Fruit fly (Drosophila melanogaster) whole organism, embryonic: ENCODE data around the gene CG33160.

Experiments used
- Adf1 ChIP-seq: fragments of 200-800 bp; sonication (Bioruptor generic); IDR thresholded peaks from 2 replicates; pipeline ENCODE4 v1.3.6; 2022; ENCODE audit warnings: missing biosample characterization, missing genetic modification characterization
- C15 ChIP-seq: fragments of 200-800 bp; sonication (Bioruptor generic); IDR thresholded peaks from 3 replicates; pipeline ENCODE4 v1.3.6; 2022; ENCODE audit warnings: missing biosample characterization, missing genetic modification characterization
- CG10321 ChIP-seq: fragments of 200-800 bp; sonication (Bioruptor generic); IDR thresholded peaks from 2 replicates; pipeline ENCODE4 v1.3.6; 2022; ENCODE audit warnings: missing biosample characterization, missing genetic modification characterization
- CG12155 ChIP-seq: fragments of 200-800 bp; sonication (Bioruptor generic); optimal IDR thresholded peaks from 3 replicates; lab custom pipeline; 2016; ENCODE audit warnings: missing biosample characterization, missing genetic modification characterization
- CG12219 ChIP-seq: fragments of 200-800 bp; sonication (Bioruptor generic); optimal IDR thresholded peaks from 3 replicates; lab custom pipeline; 2018; ENCODE audit warnings: missing biosample characterization, mild to moderate bottlenecking, missing genetic modification characterization
- CG13424 ChIP-seq: fragments of 200-800 bp; sonication (Bioruptor generic); optimal IDR thresholded peaks from 2 replicates; lab custom pipeline; 2019; ENCODE audit warnings: missing biosample characterization, mild to moderate bottlenecking, missing genetic modification characterization, moderate library complexity
- CG14441 ChIP-seq: fragments of 200-800 bp; sonication (Bioruptor generic); IDR thresholded peaks from 2 replicates; pipeline ENCODE4 v1.3.6; 2022; ENCODE audit warnings: missing biosample characterization, missing genetic modification characterization
- CG15514 ChIP-seq: fragments of 200-800 bp; sonication (Bioruptor generic); optimal IDR thresholded peaks from 3 replicates; lab custom pipeline; 2017; ENCODE audit warnings: missing biosample characterization, missing genetic modification characterization, mild to moderate bottlenecking, moderate library complexity, missing genetic modification reagents
- CG16779 ChIP-seq: fragments of 200-800 bp; sonication (Bioruptor generic); IDR thresholded peaks from 2 replicates; pipeline ENCODE4 v1.3.6; 2022; ENCODE audit warnings: missing biosample characterization, missing genetic modification characterization
- CG17385 ChIP-seq: fragments of 200-800 bp; sonication (Bioruptor generic); optimal IDR thresholded peaks from 3 replicates; lab custom pipeline; 2018; ENCODE audit warnings: missing biosample characterization, mild to moderate bottlenecking, missing genetic modification characterization
- CG17612 ChIP-seq: fragments of 200-800 bp; sonication (Bioruptor generic); IDR thresholded peaks from 2 replicates; pipeline ENCODE4 v1.3.6; 2022; ENCODE audit warnings: missing biosample characterization, missing genetic modification characterization
- CG17829 ChIP-seq: fragments of 200-800 bp; optimal IDR thresholded peaks from 2 replicates; lab custom pipeline; 2019; ENCODE audit warnings: missing biosample characterization, mild to moderate bottlenecking, missing genetic modification characterization, moderate library complexity
- CG1792 ChIP-seq: fragments of 200-800 bp; sonication (Bioruptor generic); optimal IDR thresholded peaks from 2 replicates; lab custom pipeline; 2016; ENCODE audit warnings: missing biosample characterization, missing genetic modification characterization
- CG1832 ChIP-seq: fragments of 200-800 bp; sonication (Bioruptor generic); optimal IDR thresholded peaks from 2 replicates; lab custom pipeline; 2017; ENCODE audit warnings: missing biosample characterization, mild to moderate bottlenecking, missing genetic modification characterization, inconsistent platforms
- CG2202 ChIP-seq: fragments of 200-800 bp; sonication (Bioruptor generic); optimal IDR thresholded peaks from 2 replicates; lab custom pipeline; 2018; ENCODE audit warnings: missing biosample characterization, mild to moderate bottlenecking, missing genetic modification characterization
- CG30431 ChIP-seq: fragments of 200-800 bp; sonication (Bioruptor generic); optimal IDR thresholded peaks from 2 replicates; lab custom pipeline; 2017; ENCODE audit warnings: missing biosample characterization, missing genetic modification characterization
- CG3726 ChIP-seq: fragments of 200-800 bp; sonication (Bioruptor generic); IDR thresholded peaks from 3 replicates; pipeline ENCODE4, ENCODE4 v1.3.6; 2022; ENCODE audit warnings: missing biosample characterization, missing genetic modification characterization
- CG4707 ChIP-seq: fragments of 200-800 bp; sonication (Bioruptor generic); optimal IDR thresholded peaks from 2 replicates; lab custom pipeline; 2018; ENCODE audit warnings: missing biosample characterization, mild to moderate bottlenecking, missing genetic modification characterization, moderate library complexity
- CG4730 ChIP-seq: fragments of 200-800 bp; sonication (Bioruptor generic); IDR thresholded peaks from 2 replicates; pipeline ENCODE4 v1.3.6; 2022; ENCODE audit warnings: missing biosample characterization, missing genetic modification characterization
- CG7357 ChIP-seq: fragments of 200-800 bp; sonication (Bioruptor generic); IDR thresholded peaks from 3 replicates; pipeline ENCODE4 v1.3.6; 2022; ENCODE audit warnings: missing biosample characterization, missing genetic modification characterization
- CG7839 ChIP-seq: fragments of 200-800 bp; sonication (Bioruptor generic); optimal IDR thresholded peaks from 3 replicates; lab custom pipeline; 2018; ENCODE audit warnings: missing biosample characterization, mild to moderate bottlenecking, missing genetic modification characterization, moderate library complexity
- CG7963 ChIP-seq: fragments of 200-800 bp; sonication (Bioruptor generic); IDR thresholded peaks from 3 replicates; pipeline ENCODE4 v1.3.6; 2022; ENCODE audit warnings: missing biosample characterization, missing genetic modification characterization; ENCODE audit not compliant: partially characterized antibody
- CG9215 ChIP-seq: fragments of 200-800 bp; sonication (Bioruptor generic); IDR thresholded peaks from 2 replicates; pipeline ENCODE4 v1.3.6; 2022; ENCODE audit warnings: missing biosample characterization, missing genetic modification characterization
- Chrac-16 ChIP-seq: fragments of 200-800 bp; sonication (Bioruptor generic); optimal IDR thresholded peaks from 3 replicates; lab custom pipeline; 2016; ENCODE audit warnings: missing biosample characterization, missing genetic modification characterization
- D ChIP-seq, 2 experiments: fragments of 200-800 bp in 1 of 2; fragments of >200 bp in 1 of 2; sonication (Bioruptor generic) in 1 of 2; optimal IDR thresholded peaks; 2 replicates in 1 of 2; 3 replicates in 1 of 2; lab custom pipeline; 2017; ENCODE audit warnings: mild to moderate bottlenecking in 1 of 2, missing biosample characterization in 1 of 2, missing genetic modification characterization in 1 of 2, missing genetic modification reagents in 1 of 2
- ERR ChIP-seq: fragments of 200-800 bp; sonication (Bioruptor generic); optimal IDR thresholded peaks from 2 replicates; lab custom pipeline; 2016; ENCODE audit warnings: missing biosample characterization, missing genetic modification characterization
- Eip74EF ChIP-seq, 2 experiments: fragments of 200-800 bp in 1 of 2; fragments of >200 bp in 1 of 2; sonication (Bioruptor generic) in 1 of 2; optimal IDR thresholded peaks; 2 replicates each; lab custom pipeline; 2017 to 2019; ENCODE audit warnings: missing biosample characterization in 2 of 2, missing genetic modification characterization in 2 of 2, mild to moderate bottlenecking in 1 of 2, moderate library complexity in 1 of 2
- GATAe ChIP-seq: fragments of 200-800 bp; sonication (Bioruptor generic); conservative IDR thresholded peaks from 2 replicates; pipeline ENCODE4 v1.3.6; 2022; ENCODE audit warnings: missing biosample characterization, missing genetic modification characterization
- Gsc ChIP-seq: fragments of 200-800 bp; sonication (Bioruptor generic); IDR thresholded peaks from 2 replicates; pipeline ENCODE4 v1.3.6; 2022; ENCODE audit warnings: missing biosample characterization, missing genetic modification characterization
- H2.0 ChIP-seq: fragments of 200-800 bp; sonication (Bioruptor generic); IDR thresholded peaks from 2 replicates; pipeline ENCODE4 v1.3.6; 2022; ENCODE audit warnings: missing biosample characterization, missing genetic modification characterization
- MTF-1 ChIP-seq: fragments of 200-800 bp; sonication (Bioruptor generic); optimal IDR thresholded peaks from 2 replicates; lab custom pipeline; 2018; ENCODE audit warnings: missing biosample characterization, mild to moderate bottlenecking, missing genetic modification characterization, borderline replicate concordance
- Nf-YA ChIP-seq: fragments of 200-800 bp; sonication (Bioruptor generic); IDR thresholded peaks from 2 replicates; pipeline ENCODE4 v1.3.6; 2022; ENCODE audit warnings: missing biosample characterization, missing genetic modification characterization
- Nf-YB ChIP-seq: fragments of 200-800 bp; sonication (Bioruptor generic); optimal IDR thresholded peaks from 3 replicates; lab custom pipeline; 2019; ENCODE audit warnings: missing biosample characterization, mild to moderate bottlenecking, missing genetic modification characterization, moderate library complexity
- Scr ChIP-seq: fragments of 200-800 bp; sonication (Bioruptor generic); IDR thresholded peaks from 2 replicates; pipeline ENCODE4 v1.3.6; 2022; ENCODE audit warnings: missing biosample characterization, missing genetic modification characterization; ENCODE audit not compliant: partially characterized antibody
- Sox102F ChIP-seq: fragments of 200-800 bp; sonication (Bioruptor generic); optimal IDR thresholded peaks from 2 replicates; lab custom pipeline; 2018; ENCODE audit warnings: missing biosample characterization, mild to moderate bottlenecking, missing genetic modification characterization, moderate library complexity
- Stat92E ChIP-seq, 3 experiments: fragments of >200 bp in 2 of 3; fragments of 200-800 bp in 1 of 3; sonication (Bioruptor generic) in 1 of 3; optimal IDR thresholded peaks; 2 replicates each; lab custom pipeline; 2017 to 2019; ENCODE audit warnings: missing biosample characterization in 3 of 3, missing genetic modification characterization in 3 of 3, mild to moderate bottlenecking in 1 of 3, moderate library complexity in 1 of 3
- Trl ChIP-seq, 3 experiments: fragments of >200 bp in 2 of 3; fragments of 200-800 bp in 1 of 3; sonication (Bioruptor generic) in 1 of 3; optimal IDR thresholded peaks; 2 replicates in 1 of 3; 3 replicates in 2 of 3; lab custom pipeline; 2016 to 2017; ENCODE audit warnings: missing biosample characterization in 1 of 3, missing genetic modification characterization in 1 of 3
- Xrp1 ChIP-seq: fragments of 200-800 bp; sonication (Bioruptor generic); IDR thresholded peaks from 2 replicates; pipeline ENCODE4 v1.3.6; 2022; ENCODE audit warnings: missing biosample characterization, missing genetic modification characterization
- bab2 ChIP-seq: fragments of 200-800 bp; sonication (Bioruptor generic); optimal IDR thresholded peaks from 2 replicates; lab custom pipeline; 2016; ENCODE audit warnings: missing biosample characterization, missing genetic modification characterization
- ci ChIP-seq: fragments of 200-800 bp; sonication (Bioruptor generic); IDR thresholded peaks from 3 replicates; pipeline ENCODE4 v1.3.6; 2022; ENCODE audit warnings: missing biosample characterization, missing genetic modification characterization
- disco-r ChIP-seq: fragments of 200-800 bp; sonication (Bioruptor generic); optimal IDR thresholded peaks from 2 replicates; lab custom pipeline; 2016; ENCODE audit warnings: missing biosample characterization, missing genetic modification characterization
- gcm2 ChIP-seq: fragments of 200-800 bp; sonication (Bioruptor generic); optimal IDR thresholded peaks from 2 replicates; lab custom pipeline; 2016; ENCODE audit warnings: missing biosample characterization, missing genetic modification characterization
- gsb-n ChIP-seq: fragments of 200-800 bp; sonication (Bioruptor generic); optimal IDR thresholded peaks from 3 replicates; lab custom pipeline; 2018; ENCODE audit warnings: missing biosample characterization, mild to moderate bottlenecking, missing genetic modification characterization
- kni ChIP-seq: fragments of 200-800 bp; sonication (Bioruptor generic); optimal IDR thresholded peaks from 3 replicates; lab custom pipeline; 2017; ENCODE audit warnings: mild to moderate bottlenecking, missing biosample characterization, missing genetic modification reagents, missing genetic modification characterization
- mld ChIP-seq: fragments of 200-800 bp; sonication (Bioruptor generic); IDR thresholded peaks from 3 replicates; pipeline ENCODE4 v1.3.6; 2022; ENCODE audit warnings: missing biosample characterization, missing genetic modification characterization; ENCODE audit not compliant: partially characterized antibody
- ranshi ChIP-seq: fragments of 200-800 bp; sonication (Bioruptor generic); IDR thresholded peaks from 2 replicates; pipeline ENCODE4 v1.3.6; 2022; ENCODE audit warnings: missing biosample characterization, missing genetic modification characterization
- scrt ChIP-seq: fragments of 200-800 bp; sonication (Bioruptor generic); optimal IDR thresholded peaks from 2 replicates; lab custom pipeline; 2018; ENCODE audit warnings: missing biosample characterization, mild to moderate bottlenecking, missing genetic modification characterization, moderate library complexity
- sug ChIP-seq: fragments of 200-800 bp; optimal IDR thresholded peaks from 2 replicates; lab custom pipeline; 2019; ENCODE audit warnings: missing biosample characterization, mild to moderate bottlenecking, missing genetic modification characterization, moderate library complexity
- tio ChIP-seq: fragments of 200-800 bp; sonication (Bioruptor generic); optimal IDR thresholded peaks from 2 replicates; lab custom pipeline; 2017; ENCODE audit warnings: missing biosample characterization, missing genetic modification characterization, inconsistent platforms

The CG33160 gene

dm6 chr3L:3194059-3194458, 12.1 kb downstream of the CG33160 start (continued):
- TF ChIP-seq ranshi (GFP tag; lab: Robert Waterston, UW) (peak; percentile 95), CG10321 (peak; percentile 76), disco-r (GFP tag; lab: Kevin White, UChicago) (peak; percentile 28), CG12219 (peak; percentile 92), CG4730 (GFP tag; lab: Robert Waterston, UW) (peak; percentile 90), Eip74EF (GFP tag; optimal IDR thresholded peaks at IDR 0.05; lab: Kevin White, UChicago) (peak in 1 of 2 experiments; percentile 91), Adf1 (GFP tag; lab: Robert Waterston, UW) (peak; percentile 70), Scr (GFP tag; lab: Robert Waterston, UW) (no peak), CG16779 (peak; percentile 84; the same call in 1 of the 2 replicates), CG17385 (GFP tag; lab: Kevin White, UChicago) (peak; percentile 92), D (optimal IDR thresholded peaks at IDR 0.05; lab: Kevin White, UChicago) (no peak), D (GFP tag; optimal IDR thresholded peaks at IDR 0.05; lab: Kevin White, UChicago) (peak; percentile 93), CG30431 (peak; percentile 84), sug (tag; lab: Kevin White, UChicago) (peak; percentile 75), CG17829 (peak; percentile 95), CG15514 (GFP tag; lab: Kevin White, UChicago) (peak; percentile 88), C15 (GFP tag; lab: Robert Waterston, UW) (peak; percentile 79; the same call in 2 of the 3 replicates), CG7963 (GFP tag; lab: Robert Waterston, UW) (no peak), tio (GFP tag; lab: Kevin White, UChicago) (peak; percentile 88), MTF-1 (GFP tag; lab: Kevin White, UChicago) (peak; percentile 89), gcm2 (GFP tag; lab: Kevin White, UChicago) (peak; percentile 9), CG12155 (peak; percentile 84), H2.0 (GFP tag; lab: Robert Waterston, UW) (peak; percentile 90), kni (GFP tag; lab: Kevin White, UChicago) (peak; percentile 4), CG1792 (GFP tag; lab: Kevin White, UChicago) (peak; percentile 50), gsb-n (tag; lab: Kevin White, UChicago) (peak; percentile 93), Nf-YB (GFP tag; lab: Kevin White, UChicago) (peak; percentile 82), bab2 (peak; percentile 79), CG4707 (GFP tag; lab: Kevin White, UChicago) (peak; percentile 87), CG1832 (GFP tag; lab: Kevin White, UChicago) (no peak), mld (GFP tag; lab: Robert Waterston, UW) (no peak), Xrp1 (GFP tag; lab: Robert Waterston, UW) (peak; percentile 97), ERR (GFP tag; lab: Kevin White, UChicago) (peak; percentile 50), CG13424 (tag; lab: Kevin White, UChicago) (peak; percentile 93), CG9215 (GFP tag; lab: Robert Waterston, UW) (peak; percentile 78), Gsc (GFP tag; lab: Robert Waterston, UW) (peak; percentile 86), GATAe (GFP tag; lab: Robert Waterston, UW) (peak; percentile 43; the same call in 1 of the 2 replicates), CG14441 (peak; percentile 94), Nf-YA (GFP tag; lab: Robert Waterston, UW) (peak; percentile 88), scrt (GFP tag; lab: Kevin White, UChicago) (peak; percentile 87), Sox102F (peak; percentile 96), ci (peak; percentile 97), CG7839 (peak; percentile 95), CG7357 (peak; percentile 82), CG2202 (tag; lab: Kevin White, UChicago) (peak; percentile 87), CG17612 (GFP tag; lab: Robert Waterston, UW) (peak; percentile 70), CG3726 (GFP tag; lab: Robert Waterston, UW) (peak; percentile 90; the same call in 2 of the 3 replicates), Stat92E (GFP tag; optimal IDR thresholded peaks at IDR 0.05; lab: Kevin White, UChicago) (no peak), Trl (optimal IDR thresholded peaks at IDR 0.05; lab: Kevin White, UChicago) (no peak), Trl (GFP tag; optimal IDR thresholded peaks at IDR 0.05; lab: Kevin White, UChicago) (peak; percentile 47), Chrac-16 (GFP tag; lab: Kevin White, UChicago) (peak; percentile 87)
